Worm (Caenorhabditis elegans): ENCODE measurements around the gene F59B2.12.
"Not testable (repeated sequence)": the region's sequence is repeated elsewhere in the genome, so short reads cannot be mapped to it uniquely, and the experiment has no call there.

F59B2.12 gene

DNA sequence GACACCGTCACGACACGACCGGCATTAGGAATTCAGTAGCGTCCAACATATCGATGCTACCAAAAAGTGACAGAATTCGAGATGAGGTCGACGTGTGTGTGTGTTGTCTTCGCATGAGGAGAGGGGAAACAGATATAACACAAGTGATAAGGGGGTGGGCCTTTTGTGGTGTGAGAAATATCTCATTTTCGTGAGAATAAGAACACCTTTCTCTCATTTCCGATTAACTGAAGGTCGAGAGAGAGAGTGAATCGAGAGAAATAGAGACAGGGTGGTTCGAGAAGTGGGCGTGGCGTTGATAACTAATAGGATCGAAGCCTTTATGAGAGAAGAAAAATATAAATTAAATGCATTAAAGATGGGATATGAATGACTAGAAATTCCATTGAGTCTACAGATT, 34.3 kb upstream of the F59B2.12 start:
- TF ChIP-seq ztf-29 (GFP tag; IDR thresholded peaks at IDR 0.05) (no peak), klf-2 (GFP tag; conservative IDR thresholded peaks at IDR 0.05) (no peak)

DNA sequence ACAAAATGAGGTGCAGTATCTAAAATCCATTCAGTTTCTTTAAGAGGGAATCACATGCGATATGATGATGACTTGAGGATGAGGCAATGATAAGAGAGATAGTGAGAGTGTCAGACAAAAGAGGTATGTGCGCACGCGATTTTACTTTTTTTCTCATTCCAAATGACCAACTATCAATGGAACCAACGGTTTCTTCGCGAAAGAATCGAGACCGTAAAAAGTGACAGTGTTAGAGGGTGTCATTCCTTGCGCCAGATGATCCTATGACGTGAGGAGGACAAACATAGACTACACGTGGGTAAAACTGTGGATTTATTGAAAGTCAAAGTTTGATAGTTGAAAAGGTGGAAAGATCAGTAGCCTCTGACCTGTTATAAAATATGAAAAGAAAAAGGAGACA, 33.6 kb upstream of the F59B2.12 start:
- TF ChIP-seq flt-1 (GFP tag; IDR thresholded peaks at IDR 0.05), result no peak
- TF ChIP-seq cog-1 (tag; optimal IDR thresholded peaks at IDR 0.05), result no peak
- no peak for TF ChIP-seq ref-1 (GFP tag; conservative IDR thresholded peaks at IDR 0.05)
- TF ChIP-seq ztf-23 (GFP tag; IDR thresholded peaks at IDR 0.05), result no peak
- TF ChIP-seq klf-2 (GFP tag; conservative IDR thresholded peaks at IDR 0.05), result no peak
- no peak for TF ChIP-seq T22C8.4 (GFP tag; IDR thresholded peaks at IDR 0.05)
- TF ChIP-seq med-1 (GFP tag; optimal IDR thresholded peaks at IDR 0.05; ENCODE audit: insufficient read depth), result no peak
- no peak for TF ChIP-seq ztf-29 (GFP tag; IDR thresholded peaks at IDR 0.05)
- no peak for TF ChIP-seq tab-1 (GFP tag; IDR thresholded peaks at IDR 0.05)

- no peak for TF ChIP-seq ztf-29 (GFP tag; IDR thresholded peaks at IDR 0.05)
- no peak for TF ChIP-seq flt-1 (GFP tag; IDR thresholded peaks at IDR 0.05)
- TF ChIP-seq ref-1 (GFP tag; conservative IDR thresholded peaks at IDR 0.05), result no peak
- TF ChIP-seq tab-1 (GFP tag; IDR thresholded peaks at IDR 0.05), result no peak
- TF ChIP-seq cog-1 (tag; optimal IDR thresholded peaks at IDR 0.05), result no peak
- no peak for TF ChIP-seq med-1 (GFP tag; optimal IDR thresholded peaks at IDR 0.05; ENCODE audit: insufficient read depth)
- TF ChIP-seq T22C8.4 (GFP tag; IDR thresholded peaks at IDR 0.05), result no peak
These were observed 33.0 kb upstream of the F59B2.12 start for ce11 chrIII:8984412-8984811.

ce11 chrIII:8984960-8985359, 32.4 kb upstream of the F59B2.12 start:
- TF ChIP-seq cog-1 (tag; optimal IDR thresholded peaks at IDR 0.05), result no peak
- no peak for TF ChIP-seq tab-1 (GFP tag; IDR thresholded peaks at IDR 0.05)
- TF ChIP-seq ref-1 (GFP tag; conservative IDR thresholded peaks at IDR 0.05), result no peak
- TF ChIP-seq ztf-23 (GFP tag; IDR thresholded peaks at IDR 0.05), result no peak

ce11 chrIII:8985461-8985860, 31.9 kb upstream of the F59B2.12 start:
- no peak for TF ChIP-seq med-1 (GFP tag; optimal IDR thresholded peaks at IDR 0.05; ENCODE audit: insufficient read depth)
- TF ChIP-seq T22C8.4 (GFP tag; IDR thresholded peaks at IDR 0.05), result no peak
- TF ChIP-seq ztf-29 (GFP tag; IDR thresholded peaks at IDR 0.05), result no peak
- no peak for TF ChIP-seq cog-1 (tag; optimal IDR thresholded peaks at IDR 0.05)
- no peak for TF ChIP-seq klf-2 (GFP tag; conservative IDR thresholded peaks at IDR 0.05)
- no peak for TF ChIP-seq ref-1 (GFP tag; conservative IDR thresholded peaks at IDR 0.05)
- TF ChIP-seq flt-1 (GFP tag; IDR thresholded peaks at IDR 0.05), result no peak
- no peak for TF ChIP-seq ztf-23 (GFP tag; IDR thresholded peaks at IDR 0.05)
- TF ChIP-seq tab-1 (GFP tag; IDR thresholded peaks at IDR 0.05), result no peak

DNA sequence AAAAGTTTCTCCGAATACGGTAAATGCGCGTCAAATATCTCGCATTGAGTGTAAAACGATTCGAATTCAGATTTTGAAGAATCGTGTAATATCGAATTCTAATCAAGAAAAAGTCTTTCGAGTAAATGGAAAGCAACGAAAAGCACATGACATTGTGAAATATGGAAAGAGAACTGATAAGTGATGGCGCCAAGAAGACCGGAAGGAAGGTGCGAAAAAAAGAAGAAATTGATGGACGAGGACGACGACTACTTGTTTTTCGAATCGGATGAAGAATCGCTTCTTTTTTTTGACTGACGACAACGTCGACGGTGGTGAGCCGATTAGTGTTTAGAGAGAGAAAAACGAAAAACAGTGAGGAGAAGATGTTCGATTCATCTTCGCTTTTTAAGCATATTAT, 31.4 kb upstream of the F59B2.12 start:
- TF ChIP-seq ztf-23 (GFP tag; IDR thresholded peaks at IDR 0.05) (no peak), T22C8.4 (GFP tag; IDR thresholded peaks at IDR 0.05) (no peak), ztf-29 (GFP tag; IDR thresholded peaks at IDR 0.05) (no peak)

- TF ChIP-seq med-1 (GFP tag; optimal IDR thresholded peaks at IDR 0.05; ENCODE audit: insufficient read depth) (no peak), T22C8.4 (GFP tag; IDR thresholded peaks at IDR 0.05) (no peak), ref-1 (GFP tag; conservative IDR thresholded peaks at IDR 0.05) (no peak), ztf-29 (GFP tag; IDR thresholded peaks at IDR 0.05) (no peak), ztf-23 (GFP tag; IDR thresholded peaks at IDR 0.05) (no peak), klf-2 (GFP tag; conservative IDR thresholded peaks at IDR 0.05) (no peak), tab-1 (GFP tag; IDR thresholded peaks at IDR 0.05) (no peak), cog-1 (tag; optimal IDR thresholded peaks at IDR 0.05) (no peak), flt-1 (GFP tag; IDR thresholded peaks at IDR 0.05) (no peak)
These were observed 30.5 kb upstream of the F59B2.12 start for ce11 chrIII:8986872-8987271.

DNA sequence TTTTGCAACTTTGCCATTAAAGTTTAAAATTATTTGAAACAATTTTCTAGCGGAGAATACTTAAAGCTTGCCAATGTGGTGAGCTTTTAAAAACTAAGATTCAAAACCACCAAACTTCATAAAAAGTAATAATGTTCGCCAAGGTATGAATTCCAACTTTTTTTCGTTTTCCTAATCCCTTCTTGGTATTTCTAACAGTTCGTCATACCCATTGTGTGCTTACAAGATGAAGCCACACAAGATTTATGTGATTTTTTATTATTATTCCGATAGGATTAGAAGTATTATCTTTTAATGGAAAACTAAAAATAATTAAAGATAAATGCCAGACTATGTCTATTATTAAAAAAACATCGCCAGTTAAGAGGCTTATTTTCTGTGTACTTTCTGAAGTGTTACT, 29.3 kb upstream of the F59B2.12 start:
- TF ChIP-seq klf-2 (GFP tag; conservative IDR thresholded peaks at IDR 0.05) (no peak), ztf-29 (GFP tag; IDR thresholded peaks at IDR 0.05) (no peak), cog-1 (tag; optimal IDR thresholded peaks at IDR 0.05) (no peak), ztf-23 (GFP tag; IDR thresholded peaks at IDR 0.05) (no peak), flt-1 (GFP tag; IDR thresholded peaks at IDR 0.05) (no peak), T22C8.4 (GFP tag; IDR thresholded peaks at IDR 0.05) (no peak), ref-1 (GFP tag; conservative IDR thresholded peaks at IDR 0.05) (no peak), med-1 (GFP tag; optimal IDR thresholded peaks at IDR 0.05; ENCODE audit: insufficient read depth) (no peak), tab-1 (GFP tag; IDR thresholded peaks at IDR 0.05) (no peak)

DNA sequence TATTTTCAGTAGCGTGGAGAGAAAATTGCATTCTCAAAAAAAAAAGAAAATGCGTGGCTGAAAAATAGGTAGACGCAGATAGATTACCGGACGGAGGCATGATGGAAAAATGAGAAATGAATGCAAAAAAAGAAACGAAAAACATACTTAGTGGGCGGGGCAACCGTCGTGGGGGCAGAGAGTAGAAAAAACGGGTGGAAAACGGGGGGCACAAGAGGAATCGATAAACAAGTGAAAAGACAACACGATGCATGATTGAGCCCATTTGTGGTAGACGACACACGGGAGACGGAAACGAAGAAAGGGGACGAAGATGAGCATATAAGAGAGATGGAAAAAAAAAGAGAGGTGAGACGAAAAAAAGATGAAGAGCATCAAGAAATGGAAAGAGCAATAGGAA, 28.9 kb upstream of the F59B2.12 start:
- TF ChIP-seq cog-1 (tag; optimal IDR thresholded peaks at IDR 0.05) (no peak), flt-1 (GFP tag; IDR thresholded peaks at IDR 0.05) (0 out of 2 replicates have a peak, but pooled peaks have one; percentile 34)

ce11 chrIII:8989752-8990151, 27.6 kb upstream of the F59B2.12 start, which contains the start of gene R08D7.7:
Gene R08D7.7, plus strand, starts transcription at chrIII:8990052.
- TF ChIP-seq ztf-23 (GFP tag; IDR thresholded peaks at IDR 0.05); med-1 (GFP tag; optimal IDR thresholded peaks at IDR 0.05; ENCODE audit: insufficient read depth); klf-2 (GFP tag; conservative IDR thresholded peaks at IDR 0.05): not testable (repeated sequence)

- no peak for TF ChIP-seq ref-1 (GFP tag; conservative IDR thresholded peaks at IDR 0.05)
- no peak for TF ChIP-seq ztf-23 (GFP tag; IDR thresholded peaks at IDR 0.05)
- TF ChIP-seq klf-2 (GFP tag; conservative IDR thresholded peaks at IDR 0.05), result no peak
- TF ChIP-seq T22C8.4 (GFP tag; IDR thresholded peaks at IDR 0.05), result no peak
- TF ChIP-seq flt-1 (GFP tag; IDR thresholded peaks at IDR 0.05), result no peak
- no peak for TF ChIP-seq ztf-29 (GFP tag; IDR thresholded peaks at IDR 0.05)
- no peak for TF ChIP-seq tab-1 (GFP tag; IDR thresholded peaks at IDR 0.05)
- TF ChIP-seq cog-1 (tag; optimal IDR thresholded peaks at IDR 0.05), result no peak
- TF ChIP-seq med-1 (GFP tag; optimal IDR thresholded peaks at IDR 0.05; ENCODE audit: insufficient read depth), result no peak
These were observed 20.7 kb upstream of the F59B2.12 start, which contains the start of gene skat-1 for ce11 chrIII:8996686-8997085. Gene skat-1, minus strand, starts transcription at chrIII:8996786.

Data from whole organism, midembryonic.